Worm (Caenorhabditis elegans): ENCODE measurements around the gene cpg-20.

DNA sequence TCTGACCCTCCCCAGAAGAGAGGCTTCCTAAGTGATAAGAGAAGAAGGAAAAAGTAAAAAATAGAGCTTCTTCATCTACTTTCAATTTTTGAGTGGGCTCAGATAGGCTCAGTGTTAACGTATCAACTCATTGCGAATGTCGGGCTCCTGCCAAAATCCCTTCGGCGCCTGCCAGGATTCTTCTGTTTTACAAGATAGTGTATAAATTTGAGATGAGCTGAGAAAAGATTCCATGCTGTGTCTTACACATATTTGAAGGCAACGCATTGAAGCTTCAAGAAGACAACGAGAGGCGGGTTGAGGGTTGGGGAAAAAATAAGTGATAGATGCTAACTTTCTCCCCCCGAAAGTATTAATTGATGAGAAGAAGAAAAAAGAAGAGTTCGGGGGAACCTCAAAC is 43.6 kb downstream of the cpg-20 start:
- TF ChIP-seq nhr-28 (tag; optimal IDR thresholded peaks at IDR 0.05) (no peak), snpc-4 (tag; optimal IDR thresholded peaks at IDR 0.05) (no peak)
